Comparison of ENCODE assay signal across 8 worm cellular contexts in the genomic region with DNA sequence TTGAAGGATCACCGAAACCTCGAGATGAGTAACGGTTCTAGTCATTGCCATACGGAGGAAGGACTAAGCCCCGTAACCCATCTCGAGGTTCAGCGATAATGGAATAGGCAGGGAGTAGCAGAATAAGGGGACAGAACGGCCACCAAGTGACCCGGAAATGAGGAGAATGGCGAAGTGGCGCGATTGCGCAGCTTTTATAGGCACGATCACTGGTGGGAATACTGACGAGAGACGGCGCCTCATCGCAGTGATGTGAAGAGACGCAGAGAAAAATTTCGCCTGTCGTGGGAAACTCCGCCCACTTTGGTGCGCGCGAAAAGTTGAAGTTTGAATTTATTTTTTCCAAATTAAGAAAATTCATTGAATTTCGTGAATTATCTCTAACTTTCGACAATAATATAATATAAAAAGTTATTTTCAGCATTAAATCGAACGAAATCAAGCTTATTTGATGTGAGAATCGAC.
TF ChIP-seq lines count a peak whose summit lies in the region.

A gene (plus strand): TSS at position 415 of the 465 bp plus-strand sequence.

TF ChIP-seq in whole organism, L1 larva, 84 proteins besides CTCF, POLR2A, EP300 and RAD21 (continues in another document):
- TF ChIP-seq nhr-71 (tag; optimal IDR thresholded peaks at IDR 0.05; lab: Kevin White, UChicago) = peak; percentile 9
- peak; percentile 52 for TF ChIP-seq nhr-85 (tag; lab: Kevin White, UChicago)
- peak; percentile 35 for TF ChIP-seq blmp-1 (tag; optimal IDR thresholded peaks at IDR 0.05; lab: Kevin White, UChicago)
- TF ChIP-seq dpl-1 (GFP tag; optimal IDR thresholded peaks at IDR 0.05; lab: Kevin White, UChicago) = peak; percentile 27 to 48 (median 46)
- TF ChIP-seq lsy-2 (tag; optimal IDR thresholded peaks at IDR 0.05; lab: Kevin White, UChicago) = peak in 1 of 2 experiments; percentile 29
- no peak for TF ChIP-seq hlh-17 (GFP tag; optimal IDR thresholded peaks at IDR 0.05; lab: Kevin White, UChicago; ENCODE audit: borderline replicate concordance)
- peak in 1 of 2 experiments; percentile 43 for TF ChIP-seq lin-35 (GFP tag; optimal IDR thresholded peaks at IDR 0.05; lab: Kevin White, UChicago)
- TF ChIP-seq nhr-12 (tag; optimal IDR thresholded peaks at IDR 0.05; lab: Kevin White, UChicago) = no peak
- TF ChIP-seq efl-1 (optimal IDR thresholded peaks at IDR 0.05; lab: Kevin White, UChicago) = peak in 1 of 2 experiments; percentile 42
- peak; percentile 50 to 92 for TF ChIP-seq efl-1 (GFP tag; optimal IDR thresholded peaks at IDR 0.05 in 1 of 2; lab: Kevin White, UChicago)

TF ChIP-seq in whole organism, L2 larva, 48 proteins besides CTCF, POLR2A, EP300 and RAD21:
- TF ChIP-seq unc-55 (GFP tag; optimal IDR thresholded peaks at IDR 0.05; lab: Kevin White, UChicago) = no peak
- TF ChIP-seq nhr-25 (tag; optimal IDR thresholded peaks at IDR 0.05; lab: Kevin White, UChicago) = peak; percentile 10
- peak; percentile 32 for TF ChIP-seq ama-1 (optimal IDR thresholded peaks at IDR 0.05; lab: Kevin White, UChicago)
TF ChIP-seq in whole organism, L2 larva: peak in this region for 2.

TF ChIP-seq in whole organism, L4 larva, 104 proteins besides CTCF, POLR2A, EP300 and RAD21:
- TF ChIP-seq D1046.2 (GFP tag; IDR thresholded peaks at IDR 0.05; lab: Robert Waterston, UW) = 0 out of 2 replicates have a peak, but pooled peaks have one; percentile 62
- peak; percentile 33 for TF ChIP-seq unc-130 (GFP tag; optimal IDR thresholded peaks at IDR 0.05; lab: Kevin White, UChicago)
- TF ChIP-seq ama-1 (optimal IDR thresholded peaks at IDR 0.05; lab: Kevin White, UChicago) = peak; percentile 82
- TF ChIP-seq vab-7 (GFP tag; IDR thresholded peaks at IDR 0.05; lab: Robert Waterston, UW) = 0 out of 2 replicates have a peak, but pooled peaks have one; percentile 16
- no peak for TF ChIP-seq nhr-42 (GFP tag; IDR thresholded peaks at IDR 0.05; lab: Robert Waterston, UW)
- TF ChIP-seq lin-39 (tag; optimal IDR thresholded peaks at IDR 0.05; lab: Kevin White, UChicago) = no peak
- TF ChIP-seq F49E8.2 (tag; optimal IDR thresholded peaks at IDR 0.05; lab: Kevin White, UChicago; ENCODE audit: borderline replicate concordance) = peak; percentile 4
- peak; percentile 25 for TF ChIP-seq mes-2 (tag; optimal IDR thresholded peaks at IDR 0.05; lab: Kevin White, UChicago; ENCODE audit: poor library complexity, severe bottlenecking)
- peak; percentile 22 for TF ChIP-seq hlh-11 (tag; optimal IDR thresholded peaks at IDR 0.05; lab: Kevin White, UChicago)

TF ChIP-seq in whole organism, early embryonic, 17 proteins besides CTCF, POLR2A, EP300 and RAD21:
- TF ChIP-seq tra-4 (tag; optimal IDR thresholded peaks at IDR 0.05; lab: Kevin White, UChicago) (no peak), ceh-36 (tag; optimal IDR thresholded peaks at IDR 0.05; lab: Kevin White, UChicago) (peak; percentile 38), tbx-37 (GFP tag; conservative IDR thresholded peaks at IDR 0.05; lab: Robert Waterston, UW) (no peak), ets-7 (tag; optimal IDR thresholded peaks at IDR 0.05; lab: Kevin White, UChicago) (no peak), hmg-4 (GFP tag; optimal IDR thresholded peaks at IDR 0.05; lab: Kevin White, UChicago) (no peak), aly-1 (tag; optimal IDR thresholded peaks at IDR 0.05; lab: Kevin White, UChicago) (peak; percentile 45), ama-1 (optimal IDR thresholded peaks at IDR 0.05; lab: Kevin White, UChicago) (peak; percentile 19)

TF ChIP-seq in whole organism, late embryonic, 69 proteins besides CTCF, POLR2A, EP300 and RAD21:
- TF ChIP-seq C08G9.2 (tag; optimal IDR thresholded peaks at IDR 0.05; lab: Kevin White, UChicago) = peak; percentile 29
- TF ChIP-seq tbx-2 (tag; optimal IDR thresholded peaks at IDR 0.05; lab: Kevin White, UChicago) = peak; percentile 8
- TF ChIP-seq elt-4 (tag; optimal IDR thresholded peaks at IDR 0.05; lab: Kevin White, UChicago) = no peak

TF ChIP-seq in whole organism, midembryonic, 9 proteins besides CTCF, POLR2A, EP300 and RAD21:
- TF ChIP-seq flt-1 (GFP tag; IDR thresholded peaks at IDR 0.05; lab: Robert Waterston, UW) (no peak), tab-1 (GFP tag; IDR thresholded peaks at IDR 0.05; lab: Robert Waterston, UW) (0 out of 2 replicates have a peak, but pooled peaks have one; percentile 47)
TF ChIP-seq in whole organism, midembryonic: peak in this region for 1.

TF ChIP-seq in whole organism, mixed stage, embryonic, 35 proteins besides CTCF, POLR2A, EP300 and RAD21:
- TF ChIP-seq ham-2 (GFP tag; optimal IDR thresholded peaks at IDR 0.05; lab: Kevin White, UChicago) (peak; percentile 34), unc-62 (GFP tag; optimal IDR thresholded peaks at IDR 0.05; lab: Kevin White, UChicago) (no peak), lsy-2 (tag; optimal IDR thresholded peaks at IDR 0.05; lab: Kevin White, UChicago) (no peak), ceh-43 (GFP tag; optimal IDR thresholded peaks at IDR 0.05; lab: Kevin White, UChicago) (no peak), drap-1 (GFP tag; optimal IDR thresholded peaks at IDR 0.05; lab: Kevin White, UChicago) (peak; percentile 19), unc-120 (tag; optimal IDR thresholded peaks at IDR 0.05; lab: Kevin White, UChicago; ENCODE audit: poor library complexity, severe bottlenecking) (peak; percentile 25), elt-3 (tag; optimal IDR thresholded peaks at IDR 0.05; lab: Kevin White, UChicago) (no peak), nhr-2 (tag; optimal IDR thresholded peaks at IDR 0.05; lab: Kevin White, UChicago) (no peak)
TF ChIP-seq in whole organism, mixed stage, embryonic: peak in this region for 3.

TF ChIP-seq in whole organism, young adult, 124 proteins besides CTCF, POLR2A, EP300 and RAD21 (continues in another document):
- no peak for TF ChIP-seq egl-18 (GFP tag; IDR thresholded peaks at IDR 0.05; lab: Robert Waterston, UW)
- no peak for TF ChIP-seq Y67H2A.10 (GFP tag; conservative IDR thresholded peaks at IDR 0.05; lab: Robert Waterston, UW)
- TF ChIP-seq efl-1 (GFP tag; optimal IDR thresholded peaks at IDR 0.05; lab: Kevin White, UChicago) = peak; percentile 73
- TF ChIP-seq tlf-1 (GFP tag; optimal IDR thresholded peaks at IDR 0.05; lab: Kevin White, UChicago) = no peak
- no peak for TF ChIP-seq F22D6.2 (tag; optimal IDR thresholded peaks at IDR 0.05; lab: Kevin White, UChicago)
- TF ChIP-seq F23B12.7 (tag; optimal IDR thresholded peaks at IDR 0.05; lab: Kevin White, UChicago; ENCODE audit: insufficient read depth) = no peak
- TF ChIP-seq zim-3 (tag; optimal IDR thresholded peaks at IDR 0.05; lab: Kevin White, UChicago) = no peak
- no peak for TF ChIP-seq F39B2.1 (GFP tag; IDR thresholded peaks at IDR 0.05; lab: Robert Waterston, UW)
- no peak for TF ChIP-seq fkh-3 (tag; optimal IDR thresholded peaks at IDR 0.05; lab: Kevin White, UChicago)
- no peak for TF ChIP-seq T26A5.8 (tag; optimal IDR thresholded peaks at IDR 0.05; lab: Kevin White, UChicago)
- TF ChIP-seq hmg-20 (GFP tag; IDR thresholded peaks at IDR 0.05; lab: Robert Waterston, UW) = no peak
- no peak for TF ChIP-seq sptf-2 (GFP tag; optimal IDR thresholded peaks at IDR 0.05; lab: Kevin White, UChicago)
- no peak for TF ChIP-seq lsy-27 (tag; optimal IDR thresholded peaks at IDR 0.05; lab: Kevin White, UChicago; ENCODE audit: borderline replicate concordance, insufficient read depth)
- no peak for TF ChIP-seq lin-35 (GFP tag; optimal IDR thresholded peaks at IDR 0.05; lab: Kevin White, UChicago)
- TF ChIP-seq ztf-25 (GFP tag; IDR thresholded peaks at IDR 0.05; lab: Robert Waterston, UW) = no peak
- TF ChIP-seq nhr-120 (GFP tag; IDR thresholded peaks at IDR 0.05; lab: Robert Waterston, UW) = no peak
- no peak for TF ChIP-seq rec-8 (tag; optimal IDR thresholded peaks at IDR 0.05; lab: Kevin White, UChicago)
- TF ChIP-seq dpl-1 (GFP tag; optimal IDR thresholded peaks at IDR 0.05; lab: Kevin White, UChicago) = peak; percentile 26
- no peak for TF ChIP-seq athp-1 (tag; optimal IDR thresholded peaks at IDR 0.05; lab: Kevin White, UChicago)
- no peak for TF ChIP-seq attf-6 (GFP tag; IDR thresholded peaks at IDR 0.05; lab: Robert Waterston, UW)
- TF ChIP-seq ceh-79 (tag; optimal IDR thresholded peaks at IDR 0.05; lab: Kevin White, UChicago) = no peak
- peak; percentile 27 for TF ChIP-seq him-1 (tag; optimal IDR thresholded peaks at IDR 0.05; lab: Kevin White, UChicago)
- TF ChIP-seq akir-1 (GFP tag; optimal IDR thresholded peaks at IDR 0.05; lab: Kevin White, UChicago) = no peak
- no peak for TF ChIP-seq ztf-3 (GFP tag; optimal IDR thresholded peaks at IDR 0.05; lab: Kevin White, UChicago)
- TF ChIP-seq ets-4 (GFP tag; optimal IDR thresholded peaks at IDR 0.05; lab: Kevin White, UChicago) = no peak
- no peak for TF ChIP-seq ceh-91 (GFP tag; IDR thresholded peaks at IDR 0.05; lab: Robert Waterston, UW)
- no peak for TF ChIP-seq F37B4.10 (GFP tag; IDR thresholded peaks at IDR 0.05; lab: Robert Waterston, UW)
- TF ChIP-seq zfh-2 (GFP tag; conservative IDR thresholded peaks at IDR 0.05; lab: Robert Waterston, UW) = no peak
- TF ChIP-seq aptf-3 (GFP tag; IDR thresholded peaks at IDR 0.05; lab: Robert Waterston, UW) = peak; percentile 52; the same call in 1 of the 2 replicates
- peak; percentile 25; the same call in 1 of the 2 replicates for TF ChIP-seq ekl-4 (GFP tag; IDR thresholded peaks at IDR 0.05; lab: Robert Waterston, UW)
- TF ChIP-seq egrh-3 (GFP tag; IDR thresholded peaks at IDR 0.05; lab: Robert Waterston, UW) = no peak
- no peak for TF ChIP-seq tbx-9 (tag; optimal IDR thresholded peaks at IDR 0.05; lab: Kevin White, UChicago; ENCODE audit: borderline replicate concordance)
- no peak for TF ChIP-seq B0261.1 (tag; optimal IDR thresholded peaks at IDR 0.05; lab: Kevin White, UChicago)
- TF ChIP-seq Y95B8A.8 (GFP tag; IDR thresholded peaks at IDR 0.05; lab: Robert Waterston, UW) = no peak
- no peak for TF ChIP-seq bed-1 (GFP tag; IDR thresholded peaks at IDR 0.05; lab: Robert Waterston, UW)
- TF ChIP-seq F57C9.4 (tag; optimal IDR thresholded peaks at IDR 0.05; lab: Kevin White, UChicago) = no peak
- no peak for TF ChIP-seq ceh-58 (GFP tag; IDR thresholded peaks at IDR 0.05; lab: Robert Waterston, UW)
- 0 out of 2 replicates have a peak, but pooled peaks have one; percentile 11 for TF ChIP-seq let-526 (GFP tag; IDR thresholded peaks at IDR 0.05; lab: Robert Waterston, UW)
- peak; percentile 46 for TF ChIP-seq B0336.3 (GFP tag; IDR thresholded peaks at IDR 0.05; lab: Robert Waterston, UW)
- TF ChIP-seq egl-44 (GFP tag; IDR thresholded peaks at IDR 0.05; lab: Robert Waterston, UW) = no peak
- no peak for TF ChIP-seq lir-1 (GFP tag; conservative IDR thresholded peaks at IDR 0.05; lab: Robert Waterston, UW)
- peak; percentile 99 for TF ChIP-seq hmg-1.2 (GFP tag; IDR thresholded peaks at IDR 0.05; lab: Robert Waterston, UW)
- no peak for TF ChIP-seq B0035.1 (tag; optimal IDR thresholded peaks at IDR 0.05; lab: Kevin White, UChicago)
- no peak for TF ChIP-seq lin-26 (GFP tag; IDR thresholded peaks at IDR 0.05; lab: Robert Waterston, UW)
